Fruit fly (Drosophila melanogaster) whole organism, embryonic: ENCODE results near the gene Snm1.

ENCODE experiments used
- Abd-B ChIP-seq: fragments of 200-800 bp; sonication (Bioruptor generic); optimal IDR thresholded peaks from 2 replicates; lab custom pipeline; 2018; ENCODE audit warnings: missing biosample characterization, mild to moderate bottlenecking, missing genetic modification characterization, moderate library complexity
- Atf-2 ChIP-seq: fragments of 200-800 bp; sonication (Bioruptor generic); optimal IDR thresholded peaks from 2 replicates; lab custom pipeline; 2016; ENCODE audit warnings: missing biosample characterization, missing genetic modification characterization
- Blimp-1 ChIP-seq: fragments of 200-800 bp; sonication (Bioruptor generic); optimal IDR thresholded peaks from 3 replicates; lab custom pipeline; 2018; ENCODE audit warnings: missing biosample characterization, missing genetic modification characterization, mild to moderate bottlenecking, moderate library complexity, missing genetic modification reagents
- CG10565 ChIP-seq: fragments of 200-800 bp; sonication (Bioruptor generic); optimal IDR thresholded peaks from 3 replicates; lab custom pipeline; 2016; ENCODE audit warnings: missing biosample characterization, mild to moderate bottlenecking, missing genetic modification characterization
- CG12219 ChIP-seq: fragments of 200-800 bp; sonication (Bioruptor generic); optimal IDR thresholded peaks from 3 replicates; lab custom pipeline; 2018; ENCODE audit warnings: missing biosample characterization, mild to moderate bottlenecking, missing genetic modification characterization
- CG13424 ChIP-seq: fragments of 200-800 bp; sonication (Bioruptor generic); optimal IDR thresholded peaks from 2 replicates; lab custom pipeline; 2019; ENCODE audit warnings: missing biosample characterization, mild to moderate bottlenecking, missing genetic modification characterization, moderate library complexity
- CG14014 ChIP-seq: fragments of 200-800 bp; sonication (Bioruptor generic); IDR thresholded peaks from 2 replicates; pipeline ENCODE4 v1.3.6; 2022; ENCODE audit warnings: missing biosample characterization, missing genetic modification characterization
- CG14965 ChIP-seq: fragments of 200-800 bp; sonication (Bioruptor generic); optimal IDR thresholded peaks from 2 replicates; lab custom pipeline; 2016; ENCODE audit warnings: missing biosample characterization, missing genetic modification characterization, borderline replicate concordance
- CG15011 ChIP-seq: fragments of 200-800 bp; sonication (Bioruptor generic); optimal IDR thresholded peaks from 3 replicates; lab custom pipeline; 2018; ENCODE audit warnings: missing biosample characterization, mild to moderate bottlenecking, missing genetic modification characterization
- CG16815 ChIP-seq: fragments of 200-800 bp; sonication (Bioruptor generic); optimal IDR thresholded peaks from 3 replicates; lab custom pipeline; 2017; ENCODE audit warnings: missing biosample characterization, mild to moderate bottlenecking, missing genetic modification characterization
- CG31224 ChIP-seq: fragments of 200-800 bp; sonication (Bioruptor generic); IDR thresholded peaks from 2 replicates; pipeline ENCODE4 v1.3.6; 2022; ENCODE audit warnings: missing biosample characterization, missing genetic modification characterization
- CG5953 ChIP-seq: fragments of 200-800 bp; sonication (Bioruptor generic); IDR thresholded peaks from 2 replicates; pipeline ENCODE4 v1.3.6; 2022; ENCODE audit warnings: missing biosample characterization, missing genetic modification characterization
- CG7987 ChIP-seq: fragments of 200-800 bp; sonication (Bioruptor generic); optimal IDR thresholded peaks from 2 replicates; lab custom pipeline; 2018; ENCODE audit warnings: missing biosample characterization, mild to moderate bottlenecking, missing genetic modification characterization, moderate library complexity
- CG8281 ChIP-seq: fragments of 200-800 bp; sonication (Bioruptor generic); optimal IDR thresholded peaks from 2 replicates; lab custom pipeline; 2018; ENCODE audit warnings: missing biosample characterization, mild to moderate bottlenecking, missing genetic modification characterization, moderate library complexity
- CG9609 ChIP-seq: fragments of 200-800 bp; sonication (Bioruptor generic); optimal IDR thresholded peaks from 3 replicates; lab custom pipeline; 2016; ENCODE audit warnings: missing biosample characterization, missing genetic modification characterization
- D ChIP-seq, 2 experiments: fragments of 200-800 bp in 1 of 2; fragments of >200 bp in 1 of 2; sonication (Bioruptor generic) in 1 of 2; optimal IDR thresholded peaks; 2 replicates in 1 of 2; 3 replicates in 1 of 2; lab custom pipeline; 2017; ENCODE audit warnings: mild to moderate bottlenecking in 1 of 2, missing biosample characterization in 1 of 2, missing genetic modification characterization in 1 of 2, missing genetic modification reagents in 1 of 2
- Dll ChIP-seq: fragments of 200-800 bp; sonication (Bioruptor generic); IDR thresholded peaks from 4 replicates; pipeline ENCODE4 v1.3.6; 2022; ENCODE audit warnings: missing biosample characterization, missing genetic modification characterization; ENCODE audit not compliant: partially characterized antibody
- Drgx ChIP-seq: fragments of 200-800 bp; sonication (Bioruptor generic); IDR thresholded peaks from 2 replicates; pipeline ENCODE4 v1.3.6; 2022; ENCODE audit warnings: missing biosample characterization, missing genetic modification characterization
- Elba2 ChIP-seq: fragments of 200-800 bp; sonication (Bioruptor generic); optimal IDR thresholded peaks from 3 replicates; lab custom pipeline; 2016; ENCODE audit warnings: missing biosample characterization, missing genetic modification characterization
- Ets97D ChIP-seq: fragments of 200-800 bp; sonication (Bioruptor generic); optimal IDR thresholded peaks from 3 replicates; lab custom pipeline; 2016; ENCODE audit warnings: missing biosample characterization, missing genetic modification characterization
- Lpt ChIP-seq: fragments of >200 bp; optimal IDR thresholded peaks from 2 replicates; lab custom pipeline; 2018; ENCODE audit warnings: missing biosample characterization, missing genetic modification characterization
- Myb ChIP-seq: fragments of 200-800 bp; sonication (Bioruptor generic); optimal IDR thresholded peaks from 2 replicates; lab custom pipeline; 2016; ENCODE audit warnings: missing biosample characterization, missing genetic modification characterization
- NC2α ChIP-seq: fragments of 200-800 bp; sonication (Bioruptor generic); optimal IDR thresholded peaks from 2 replicates; lab custom pipeline; 2016; ENCODE audit warnings: missing biosample characterization, missing genetic modification characterization
- Ravus ChIP-seq: fragments of 200-800 bp; sonication (Bioruptor generic); IDR thresholded peaks from 2 replicates; pipeline ENCODE4 v1.3.6; 2022; ENCODE audit warnings: missing biosample characterization, missing genetic modification characterization
- Sry-δ ChIP-seq: fragments of 200-800 bp; sonication (Bioruptor generic); optimal IDR thresholded peaks from 2 replicates; lab custom pipeline; 2016; ENCODE audit warnings: missing biosample characterization, missing genetic modification characterization
- Vsx1 ChIP-seq: fragments of 200-800 bp; sonication (Bioruptor generic); optimal IDR thresholded peaks from 2 replicates; lab custom pipeline; 2017; ENCODE audit warnings: missing biosample characterization, mild to moderate bottlenecking, missing genetic modification characterization, missing genetic modification reagents
- caup ChIP-seq: fragments of 200-800 bp; sonication (Bioruptor generic); optimal IDR thresholded peaks from 3 replicates; lab custom pipeline; 2017; ENCODE audit warnings: missing biosample characterization, mild to moderate bottlenecking, missing genetic modification characterization, moderate library complexity; ENCODE audit not compliant: severe bottlenecking
- chinmo ChIP-seq: fragments of 200-800 bp; sonication (Bioruptor generic); IDR thresholded peaks from 4 replicates; pipeline ENCODE4 v1.3.6; 2022; ENCODE audit warnings: missing biosample characterization, missing genetic modification characterization; ENCODE audit not compliant: partially characterized antibody
- exex ChIP-seq: fragments of 200-800 bp; sonication (Bioruptor generic); optimal IDR thresholded peaks from 4 replicates; lab custom pipeline; 2018; ENCODE audit warnings: missing biosample characterization, mild to moderate bottlenecking, missing genetic modification characterization, moderate library complexity
- eyg ChIP-seq: fragments of 200-800 bp; sonication (Bioruptor generic); optimal IDR thresholded peaks from 3 replicates; lab custom pipeline; 2016; ENCODE audit warnings: missing biosample characterization, missing genetic modification characterization
- grn ChIP-seq: fragments of 200-800 bp; sonication (Bioruptor generic); optimal IDR thresholded peaks from 3 replicates; lab custom pipeline; 2017; ENCODE audit warnings: missing biosample characterization, missing genetic modification characterization
- lab ChIP-seq: fragments of 200-800 bp; sonication (Bioruptor generic); optimal IDR thresholded peaks from 3 replicates; lab custom pipeline; 2017; ENCODE audit warnings: missing biosample characterization, missing genetic modification characterization, mild to moderate bottlenecking, moderate library complexity, missing genetic modification reagents
- luna ChIP-seq: fragments of 200-800 bp; sonication (Bioruptor generic); optimal IDR thresholded peaks from 2 replicates; lab custom pipeline; 2016; ENCODE audit warnings: missing biosample characterization, missing genetic modification characterization
- mirr ChIP-seq: fragments of 200-800 bp; sonication (Bioruptor generic); optimal IDR thresholded peaks from 3 replicates; lab custom pipeline; 2018; ENCODE audit warnings: missing biosample characterization, mild to moderate bottlenecking, missing genetic modification characterization
- oc ChIP-seq: fragments of 200-800 bp; sonication (Bioruptor generic); optimal IDR thresholded peaks from 2 replicates; lab custom pipeline; 2018; ENCODE audit warnings: missing biosample characterization, mild to moderate bottlenecking, missing genetic modification characterization, moderate library complexity
- otp ChIP-seq: fragments of 200-800 bp; sonication (Bioruptor generic); IDR thresholded peaks from 3 replicates; pipeline ENCODE4, ENCODE4 v1.3.6; 2022; ENCODE audit warnings: missing biosample characterization, missing genetic modification characterization
- psq ChIP-seq: fragments of 200-800 bp; sonication (Bioruptor generic); optimal IDR thresholded peaks from 2 replicates; lab custom pipeline; 2017; ENCODE audit warnings: missing biosample characterization, missing genetic modification characterization
- row ChIP-seq: fragments of 200-800 bp; sonication (Bioruptor generic); IDR thresholded peaks from 3 replicates; pipeline ENCODE4 v1.3.6; 2022; ENCODE audit warnings: missing biosample characterization, missing genetic modification characterization
- so ChIP-seq: fragments of 200-800 bp; sonication (Bioruptor generic); IDR thresholded peaks from 3 replicates; pipeline ENCODE4 v1.3.6; 2022; ENCODE audit warnings: missing biosample characterization, missing genetic modification characterization
- sob ChIP-seq: fragments of 200-800 bp; sonication (Bioruptor generic); IDR thresholded peaks from 2 replicates; pipeline ENCODE4 v1.3.6; 2022; ENCODE audit warnings: missing biosample characterization, missing genetic modification characterization
- ssp ChIP-seq: fragments of 200-800 bp; sonication (Bioruptor generic); IDR thresholded peaks from 2 replicates; pipeline ENCODE4 v1.3.6; 2022; ENCODE audit warnings: missing biosample characterization, missing genetic modification characterization
- stc ChIP-seq: fragments of 200-800 bp; sonication (Bioruptor generic); IDR thresholded peaks from 2 replicates; pipeline ENCODE4 v1.3.6; 2022; ENCODE audit warnings: missing biosample characterization, missing genetic modification characterization
- ttk ChIP-seq: fragments of 200-800 bp; sonication (Bioruptor generic); IDR thresholded peaks from 2 replicates; pipeline ENCODE4 v2.1.2; 2022; ENCODE audit warnings: missing biosample characterization, missing genetic modification characterization
- unc-4 ChIP-seq: fragments of 200-800 bp; sonication (Bioruptor generic); IDR thresholded peaks from 2 replicates; pipeline ENCODE4 v1.3.6; 2022; ENCODE audit warnings: missing biosample characterization, missing genetic modification characterization; ENCODE audit not compliant: partially characterized antibody
- wek ChIP-seq: fragments of 200-800 bp; sonication (Bioruptor generic); optimal IDR thresholded peaks from 3 replicates; lab custom pipeline; 2018; ENCODE audit warnings: missing biosample characterization, mild to moderate bottlenecking, missing genetic modification characterization, moderate library complexity

The Snm1 gene

dm6 chr3R:5517002-5517875, 37.6 kb upstream of the Snm1 start, which contains the start of gene Itpr (continued):
- TF ChIP-seq otp (GFP tag; lab: Robert Waterston, UW) (peak; percentile 58; the same call in 2 of the 3 replicates), CG9609 (GFP tag; lab: Kevin White, UChicago) (no peak), sob (0 out of 2 replicates have a peak, but pooled peaks have one; percentile 45), Sry-δ (no peak), CG12219 (GFP tag; lab: Kevin White, UChicago) (no peak), wek (GFP tag; lab: Kevin White, UChicago) (no peak), Ravus (no peak), unc-4 (GFP tag; lab: Robert Waterston, UW) (peak; percentile 38; the same call in 1 of the 2 replicates), psq (GFP tag; lab: Kevin White, UChicago) (no peak), Atf-2 (no peak), eyg (GFP tag; lab: Kevin White, UChicago) (no peak), luna (GFP tag; lab: Kevin White, UChicago) (no peak), ttk (no peak), Abd-B (GFP tag; lab: Kevin White, UChicago) (no peak), CG16815 (GFP tag; lab: Kevin White, UChicago) (no peak), CG15011 (GFP tag; lab: Kevin White, UChicago) (no peak), CG7987 (GFP tag; lab: Kevin White, UChicago) (peak; percentile 7), CG14014 (GFP tag; lab: Robert Waterston, UW) (no peak; the same call in 1 of the 2 replicates), Ets97D (GFP tag; lab: Kevin White, UChicago) (no peak), CG14965 (GFP tag; lab: Kevin White, UChicago) (no peak), chinmo (GFP tag; lab: Robert Waterston, UW) (peak; percentile 92), CG31224 (GFP tag; lab: Robert Waterston, UW) (no peak), Drgx (GFP tag; lab: Robert Waterston, UW) (no peak), CG5953 (GFP tag; lab: Robert Waterston, UW) (0 out of 2 replicates have a peak, but pooled peaks have one; percentile 11), CG8281 (tag; lab: Kevin White, UChicago) (peak; percentile 32), NC2α (no peak), Elba2 (peak; percentile 75), D (optimal IDR thresholded peaks at IDR 0.05; lab: Kevin White, UChicago) (peak; percentile 24), D (GFP tag; optimal IDR thresholded peaks at IDR 0.05; lab: Kevin White, UChicago) (peak; percentile 17), Myb (GFP tag; lab: Kevin White, UChicago) (peak; percentile 58), ssp (GFP tag; lab: Robert Waterston, UW) (no peak), caup (GFP tag; lab: Kevin White, UChicago) (peak; percentile 15), mirr (GFP tag; lab: Kevin White, UChicago) (peak; percentile 14), CG10565 (GFP tag; lab: Kevin White, UChicago) (no peak), lab (GFP tag; lab: Kevin White, UChicago) (peak; percentile 22)

dm6 chr3R:5517876-5518211, 37.0 kb upstream of the Snm1 start:
- no peak for TF ChIP-seq CG12219 (GFP tag; lab: Kevin White, UChicago)
- TF ChIP-seq Abd-B (GFP tag; lab: Kevin White, UChicago) = no peak
- TF ChIP-seq so = no peak
- peak; percentile 76 for TF ChIP-seq Vsx1
- TF ChIP-seq stc (GFP tag; lab: Robert Waterston, UW) = peak; percentile 21; the same call in 1 of the 2 replicates
- TF ChIP-seq Blimp-1 (GFP tag; lab: Kevin White, UChicago) = peak; percentile 19
- TF ChIP-seq CG13424 = no peak
- TF ChIP-seq Dll (GFP tag; lab: Robert Waterston, UW) = no peak
- no peak for TF ChIP-seq Lpt (GFP tag; lab: Kevin White, UChicago)
- peak; percentile 48 for TF ChIP-seq oc
- 0 out of 3 replicates have a peak, but pooled peaks have one; percentile 16 for TF ChIP-seq row (GFP tag; lab: Robert Waterston, UW)
- peak; percentile 57 for TF ChIP-seq exex (tag; lab: Kevin White, UChicago)
- TF ChIP-seq grn = peak; percentile 0
